Worm (Caenorhabditis elegans) whole organism, young adult: ENCODE data around the gene mpk-2.

Experiments used
- B0019.2 ChIP-seq: fragments of 200-800 bp; sonication (Bioruptor generic); conservative IDR thresholded peaks from 2 replicates; pipeline ENCODE4 v1.3.6; 2022; ENCODE audit warnings: missing genetic modification reagents, missing genetic modification characterization, missing compliant biosample characterization
- B0336.3 ChIP-seq: fragments of 200-800 bp; sonication (Bioruptor generic); IDR thresholded peaks from 2 replicates; pipeline ENCODE4 v1.3.6; 2022; ENCODE audit warnings: missing genetic modification characterization, missing compliant biosample characterization
- C17E4.6 ChIP-seq: fragments of 200-800 bp; sonication (Bioruptor generic); IDR thresholded peaks from 2 replicates; pipeline ENCODE4 v1.3.6; 2022; ENCODE audit warnings: missing genetic modification reagents, missing genetic modification characterization, missing compliant biosample characterization
- D2030.7 ChIP-seq: fragments of 200-800 bp; sonication (Bioruptor generic); IDR thresholded peaks from 2 replicates; pipeline ENCODE4 v1.3.6; 2022; ENCODE audit warnings: missing genetic modification reagents, missing genetic modification characterization, missing compliant biosample characterization
- F10E7.11 ChIP-seq: sonication (generic microtip); optimal IDR thresholded peaks from 2 replicates; lab custom pipeline; 2017; ENCODE audit warnings: mild to moderate bottlenecking, missing genetic modification characterization, moderate library complexity, missing compliant biosample characterization
- F22D6.2 ChIP-seq: sonication (generic microtip); optimal IDR thresholded peaks from 2 replicates; lab custom pipeline; 2016; ENCODE audit warnings: mild to moderate bottlenecking, missing genetic modification characterization, missing compliant biosample characterization
- F33H1.4 ChIP-seq: fragments of 200-800 bp; sonication (Bioruptor generic); IDR thresholded peaks from 2 replicates; pipeline ENCODE4 v1.3.6; 2022; ENCODE audit warnings: missing genetic modification reagents, missing genetic modification characterization, missing compliant biosample characterization
- K12H6.12 ChIP-seq: fragments of 200-800 bp; sonication (Bioruptor generic); optimal IDR thresholded peaks from 2 replicates; lab custom pipeline; 2018; ENCODE audit warnings: mild to moderate bottlenecking, missing genetic modification characterization, missing compliant biosample characterization
- Y56A3A.18 ChIP-seq: fragments of 200-800 bp; sonication (Bioruptor generic); IDR thresholded peaks from 2 replicates; pipeline ENCODE4 v1.3.6; 2022; ENCODE audit warnings: missing genetic modification reagents, missing genetic modification characterization, missing compliant biosample characterization
- Y67H2A.10 ChIP-seq: fragments of 200-800 bp; sonication (Bioruptor generic); conservative IDR thresholded peaks from 2 replicates; pipeline ENCODE4 v1.3.6; 2022; ENCODE audit warnings: missing genetic modification reagents, missing genetic modification characterization, missing compliant biosample characterization
- aptf-3 ChIP-seq: fragments of 200-800 bp; sonication (Bioruptor generic); IDR thresholded peaks from 2 replicates; pipeline ENCODE4 v1.3.6; 2022; ENCODE audit warnings: missing genetic modification characterization, missing compliant biosample characterization
- athp-1 ChIP-seq: sonication (generic microtip); optimal IDR thresholded peaks from 2 replicates; lab custom pipeline; 2017; ENCODE audit warnings: mild to moderate bottlenecking, missing genetic modification characterization, missing compliant biosample characterization
- attf-5 ChIP-seq: fragments of 200-800 bp; sonication (Bioruptor generic); optimal IDR thresholded peaks from 2 replicates; lab custom pipeline; 2018; ENCODE audit warnings: mild to moderate bottlenecking, missing genetic modification characterization, missing compliant biosample characterization
- bed-2 ChIP-seq: fragments of 200-800 bp; sonication (Bioruptor generic); IDR thresholded peaks from 2 replicates; pipeline ENCODE4 v1.3.6; 2022; ENCODE audit warnings: missing genetic modification reagents, missing genetic modification characterization, missing compliant biosample characterization
- ceh-40 ChIP-seq: fragments of 200-800 bp; sonication (Bioruptor generic); IDR thresholded peaks from 2 replicates; pipeline ENCODE4 v1.3.6; 2022; ENCODE audit warnings: missing genetic modification characterization, missing compliant biosample characterization
- ceh-58 ChIP-seq: fragments of 200-800 bp; sonication (Bioruptor generic); IDR thresholded peaks from 2 replicates; pipeline ENCODE4 v1.3.6; 2022; ENCODE audit warnings: missing genetic modification characterization, missing compliant biosample characterization
- ceh-91 ChIP-seq: fragments of 200-800 bp; sonication (Bioruptor generic); IDR thresholded peaks from 2 replicates; pipeline ENCODE4 v1.3.6; 2022; ENCODE audit warnings: missing genetic modification reagents, missing genetic modification characterization, missing compliant biosample characterization
- die-1 ChIP-seq: sonication (generic microtip); optimal IDR thresholded peaks from 2 replicates; lab custom pipeline; 2016; ENCODE audit warnings: missing genotype, mild to moderate bottlenecking, missing genetic modification characterization, missing compliant biosample characterization
- egl-44 ChIP-seq: fragments of 200-800 bp; sonication (Bioruptor generic); IDR thresholded peaks from 2 replicates; pipeline ENCODE4 v1.3.6; 2022; ENCODE audit warnings: missing genetic modification reagents, missing genetic modification characterization, missing compliant biosample characterization
- fkh-3 ChIP-seq: sonication (generic microtip); optimal IDR thresholded peaks from 2 replicates; lab custom pipeline; 2016; ENCODE audit warnings: mild to moderate bottlenecking, missing genetic modification characterization, missing compliant biosample characterization
- hmg-1.2 ChIP-seq: fragments of 200-800 bp; sonication (Bioruptor generic); IDR thresholded peaks from 2 replicates; pipeline ENCODE4 v1.3.6; 2022; ENCODE audit warnings: missing genetic modification reagents, missing genetic modification characterization, missing compliant biosample characterization
- let-526 ChIP-seq: fragments of 200-800 bp; sonication (Bioruptor generic); IDR thresholded peaks from 2 replicates; pipeline ENCODE4 v1.3.6; 2022; ENCODE audit warnings: missing genetic modification reagents, missing genetic modification characterization, missing compliant biosample characterization
- lin-26 ChIP-seq: fragments of 200-800 bp; sonication (Bioruptor generic); IDR thresholded peaks from 2 replicates; pipeline ENCODE4 v1.3.6; 2022; ENCODE audit warnings: missing genetic modification reagents, missing genetic modification characterization, missing compliant biosample characterization
- lin-54 ChIP-seq: fragments of 200-800 bp; sonication (Bioruptor generic); optimal IDR thresholded peaks from 2 replicates; lab custom pipeline; 2018; ENCODE audit warnings: mild to moderate bottlenecking, missing genetic modification characterization, missing compliant biosample characterization
- mcd-1 ChIP-seq: fragments of 200-800 bp; sonication (Bioruptor generic); IDR thresholded peaks from 2 replicates; pipeline ENCODE4 v1.3.6; 2022; ENCODE audit warnings: missing genetic modification reagents, missing genetic modification characterization, missing compliant biosample characterization
- mel-28 ChIP-seq: sonication (generic microtip); optimal IDR thresholded peaks from 2 replicates; lab custom pipeline; 2016; ENCODE audit warnings: borderline replicate concordance, mild to moderate bottlenecking, missing genetic modification characterization, missing compliant biosample characterization
- nhr-80 ChIP-seq: sonication (generic microtip); optimal IDR thresholded peaks from 2 replicates; lab custom pipeline; 2016; ENCODE audit warnings: missing genetic modification characterization, missing compliant biosample characterization
- nhr-90 ChIP-seq: sonication (generic microtip); optimal IDR thresholded peaks from 2 replicates; lab custom pipeline; 2016; ENCODE audit warnings: missing genotype, mild to moderate bottlenecking, missing genetic modification characterization, missing compliant biosample characterization
- pha-4 ChIP-seq: fragments of 150-350 bp; sonication (generic microtip); optimal IDR thresholded peaks from 2 replicates; lab custom pipeline; 2014; ENCODE audit warnings: missing biosample characterization, missing genetic modification reagents, missing genetic modification characterization
- repo-1 ChIP-seq: sonication (generic microtip); optimal IDR thresholded peaks from 2 replicates; lab custom pipeline; 2017; ENCODE audit warnings: mild to moderate bottlenecking, missing genetic modification characterization, missing compliant biosample characterization
- sea-2 ChIP-seq: fragments of 200-800 bp; sonication (Bioruptor generic); IDR thresholded peaks from 2 replicates; pipeline ENCODE4 v1.3.6; 2022; ENCODE audit warnings: missing genetic modification characterization, missing compliant biosample characterization
- snpc-1.1 ChIP-seq: sonication (generic microtip); optimal IDR thresholded peaks from 2 replicates; lab custom pipeline; 2017; ENCODE audit warnings: missing genetic modification characterization, mild to moderate bottlenecking, missing compliant biosample characterization, antibody characterized with exemption, moderate library complexity, missing genotype, missing genetic modification reagents; ENCODE audit not compliant: insufficient read depth
- somi-1 ChIP-seq: fragments of 200-800 bp; sonication (Bioruptor generic); optimal IDR thresholded peaks from 2 replicates; lab custom pipeline; 2018; ENCODE audit warnings: mild to moderate bottlenecking, missing genetic modification characterization, missing compliant biosample characterization
- tbp1 ChIP-seq: fragments of 200-800 bp; sonication (Bioruptor generic); optimal IDR thresholded peaks from 2 replicates; lab custom pipeline; 2018; ENCODE audit warnings: mild to moderate bottlenecking, missing genetic modification characterization, missing compliant biosample characterization
- unc-130 ChIP-seq: sonication (generic microtip); optimal IDR thresholded peaks from 2 replicates; lab custom pipeline; 2016; ENCODE audit warnings: missing genetic modification reagents, missing genetic modification characterization, missing compliant biosample characterization
- ztf-28 ChIP-seq: fragments of 200-800 bp; sonication (Bioruptor generic); IDR thresholded peaks from 2 replicates; pipeline ENCODE4 v1.3.6; 2022; ENCODE audit warnings: missing genetic modification reagents, missing genetic modification characterization, missing compliant biosample characterization

mpk-2 gene

ce11 chrII:5091640-5092243 lies 12.2 kb upstream of the mpk-2 start, which contains the start of gene pld-1 (continued):
- TF ChIP-seq Y56A3A.18 (GFP tag; lab: Robert Waterston, UW) (no peak), snpc-1.1 (tag; lab: Kevin White, UChicago) (peak; percentile 43), aptf-3 (GFP tag; lab: Robert Waterston, UW) (no peak), egl-44 (GFP tag; lab: Robert Waterston, UW) (no peak), D2030.7 (GFP tag; lab: Robert Waterston, UW) (peak; percentile 60), lin-54 (peak; percentile 36), somi-1 (GFP tag; lab: Kevin White, UChicago) (no peak), ceh-91 (GFP tag; lab: Robert Waterston, UW) (peak; percentile 89), C17E4.6 (no peak), ceh-58 (no peak), Y67H2A.10 (GFP tag; lab: Robert Waterston, UW) (no peak), hmg-1.2 (no peak), F33H1.4 (GFP tag; lab: Robert Waterston, UW) (peak; percentile 95), ztf-28 (GFP tag; lab: Robert Waterston, UW) (no peak), athp-1 (tag; lab: Kevin White, UChicago) (no peak), K12H6.12 (tag; lab: Kevin White, UChicago) (no peak), mel-28 (tag; lab: Kevin White, UChicago) (no peak), lin-26 (GFP tag; lab: Robert Waterston, UW) (no peak), nhr-90 (no peak), B0336.3 (no peak), B0019.2 (GFP tag; lab: Robert Waterston, UW) (no peak), ceh-40 (no peak), unc-130 (GFP tag; lab: Kevin White, UChicago) (peak; percentile 3), mcd-1 (no peak), repo-1 (no peak), die-1 (tag; lab: Kevin White, UChicago) (no peak), F22D6.2 (tag; lab: Kevin White, UChicago) (no peak), let-526 (no peak), fkh-3 (tag; lab: Kevin White, UChicago) (no peak), tbp1 (peak; percentile 25), sea-2 (GFP tag; lab: Robert Waterston, UW) (no peak), F10E7.11 (tag; lab: Kevin White, UChicago) (no peak)

- peak; percentile 52 for TF ChIP-seq nhr-80 (tag; lab: Kevin White, UChicago)
- TF ChIP-seq pha-4 (tag; lab: Kevin White, UChicago), result peak; percentile 48
- TF ChIP-seq hmg-1.2, result peak; percentile 92; the same call in 1 of the 2 replicates
- TF ChIP-seq attf-5 (GFP tag; lab: Kevin White, UChicago), result peak; percentile 56
- TF ChIP-seq bed-2 (GFP tag; lab: Robert Waterston, UW), result no peak
These were observed 11.3 kb upstream of the mpk-2 start, which contains the start of gene C04G6.2 for ce11 chrII:5092362-5093281. Gene C04G6.2 (plus strand): TSS chrII:5093231.
